Fruit fly (Drosophila melanogaster) whole organism, embryonic: ENCODE results near the gene CG42693.

Experiments
- CG14014 ChIP-seq: fragments of 200-800 bp; sonication (Bioruptor generic); IDR thresholded peaks from 2 replicates; pipeline ENCODE4 v1.3.6; 2022; ENCODE audit warnings: missing biosample characterization, missing genetic modification characterization
- Optix ChIP-seq: fragments of 200-800 bp; sonication (Bioruptor generic); IDR thresholded peaks from 3 replicates; pipeline ENCODE4 v1.3.6; 2022; ENCODE audit warnings: missing biosample characterization, missing genetic modification characterization
- cato ChIP-seq: fragments of 200-800 bp; sonication (Bioruptor generic); optimal IDR thresholded peaks from 2 replicates; lab custom pipeline; 2016; ENCODE audit warnings: missing biosample characterization, missing genetic modification characterization, borderline replicate concordance
- cg ChIP-seq: fragments of 200-800 bp; sonication (Bioruptor generic); optimal IDR thresholded peaks from 3 replicates; lab custom pipeline; 2019; ENCODE audit warnings: missing biosample characterization, mild to moderate bottlenecking, missing genetic modification characterization, moderate library complexity
- nmo ChIP-seq: fragments of 200-800 bp; sonication (Bioruptor generic); optimal IDR thresholded peaks from 2 replicates; lab custom pipeline; 2018; ENCODE audit warnings: missing biosample characterization, mild to moderate bottlenecking, missing genetic modification characterization, moderate library complexity

dm6 chr3R:31708240-31708639, at the start of gene CG42693:
- TF ChIP-seq nmo (GFP tag; lab: Kevin White, UChicago): no peak
- TF ChIP-seq Optix (GFP tag; lab: Robert Waterston, UW): no peak
- TF ChIP-seq CG14014 (GFP tag; lab: Robert Waterston, UW): no peak
- no peak for TF ChIP-seq cato (GFP tag; lab: Kevin White, UChicago)
- no peak for TF ChIP-seq cg (GFP tag; lab: Kevin White, UChicago)
